Worm (Caenorhabditis elegans): ENCODE results near the gene clec-162.
A peak's percentile ranks its signal among the peaks of the same experiment; 100 is the strongest.

Gene clec-162

ce11 chrIII:9767095-9767494, 42.1 kb upstream of the clec-162 start:
- TF ChIP-seq unc-55 (GFP tag; optimal IDR thresholded peaks at IDR 0.05) (no peak), mec-3 (tag; optimal IDR thresholded peaks at IDR 0.05; ENCODE audit: borderline replicate concordance) (peak; percentile 37), sox-4 (tag; optimal IDR thresholded peaks at IDR 0.05) (no peak), ref-2 (tag; optimal IDR thresholded peaks at IDR 0.05) (peak; percentile 43)

- TF ChIP-seq elt-4 (tag; optimal IDR thresholded peaks at IDR 0.05) (no peak), unc-55 (GFP tag; optimal IDR thresholded peaks at IDR 0.05) (peak; percentile 32), ceh-14 (tag; optimal IDR thresholded peaks at IDR 0.05) (no peak), odd-2 (tag; optimal IDR thresholded peaks at IDR 0.05) (no peak), mec-3 (tag; optimal IDR thresholded peaks at IDR 0.05; ENCODE audit: borderline replicate concordance) (no peak), pax-1 (tag; optimal IDR thresholded peaks at IDR 0.05) (peak; percentile 13), nfya-1 (tag; optimal IDR thresholded peaks at IDR 0.05) (peak; percentile 57), tbx-7 (tag; optimal IDR thresholded peaks at IDR 0.05) (no peak), pag-3 (tag; optimal IDR thresholded peaks at IDR 0.05; ENCODE audit: borderline replicate concordance) (no peak), ceh-2 (tag; optimal IDR thresholded peaks at IDR 0.05) (no peak), tbx-2 (tag; optimal IDR thresholded peaks at IDR 0.05) (no peak), fkh-10 (GFP tag; optimal IDR thresholded peaks at IDR 0.05) (no peak), ama-1 (optimal IDR thresholded peaks at IDR 0.05) (no peak), unc-3 (GFP tag; conservative IDR thresholded peaks at IDR 0.05) (no peak), unc-3 (tag; optimal IDR thresholded peaks at IDR 0.05) (no peak), ceh-31 (tag; optimal IDR thresholded peaks at IDR 0.05) (peak; percentile 41), nhr-11 (tag; optimal IDR thresholded peaks at IDR 0.05) (no peak), fkh-6 (tag; optimal IDR thresholded peaks at IDR 0.05) (no peak), unc-86 (tag; optimal IDR thresholded peaks at IDR 0.05) (no peak), Y22D7AL.16 (tag; optimal IDR thresholded peaks at IDR 0.05) (no peak), sox-4 (tag; optimal IDR thresholded peaks at IDR 0.05) (no peak), ceh-48 (tag; optimal IDR thresholded peaks at IDR 0.05) (peak; percentile 86), K02D7.2 (tag; optimal IDR thresholded peaks at IDR 0.05) (no peak), ceh-30 (tag; optimal IDR thresholded peaks at IDR 0.05) (no peak), T23F11.4 (GFP tag; optimal IDR thresholded peaks at IDR 0.05) (no peak), nhr-232 (tag; optimal IDR thresholded peaks at IDR 0.05) (no peak), zip-5 (tag; optimal IDR thresholded peaks at IDR 0.05) (no peak), pha-2 (tag; optimal IDR thresholded peaks at IDR 0.05) (no peak)
Measured at ce11 chrIII:9766175-9766574, 41.2 kb upstream of the clec-162 start, which contains the start of gene cbp-1. Gene cbp-1, plus strand, starts transcription at chrIII:9766509.

- TF ChIP-seq elt-4 (tag; optimal IDR thresholded peaks at IDR 0.05) (no peak), mec-3 (tag; optimal IDR thresholded peaks at IDR 0.05; ENCODE audit: borderline replicate concordance) (no peak), fkh-10 (GFP tag; optimal IDR thresholded peaks at IDR 0.05) (no peak), odd-2 (tag; optimal IDR thresholded peaks at IDR 0.05) (no peak), ceh-14 (tag; optimal IDR thresholded peaks at IDR 0.05) (peak; percentile 54), nfya-1 (tag; optimal IDR thresholded peaks at IDR 0.05) (peak; percentile 99), hlh-13 (GFP tag; optimal IDR thresholded peaks at IDR 0.05) (no peak), ref-2 (tag; optimal IDR thresholded peaks at IDR 0.05) (peak; percentile 98), unc-42 (tag; optimal IDR thresholded peaks at IDR 0.05) (peak; percentile 82), C08G9.2 (tag; optimal IDR thresholded peaks at IDR 0.05) (peak; percentile 57), pha-2 (tag; optimal IDR thresholded peaks at IDR 0.05) (peak; percentile 79), sox-2 (GFP tag; IDR thresholded peaks at IDR 0.05) (peak; percentile 61), tbx-2 (tag; optimal IDR thresholded peaks at IDR 0.05) (peak; percentile 92), hlh-6 (tag; optimal IDR thresholded peaks at IDR 0.05) (no peak), ttx-3 (tag; optimal IDR thresholded peaks at IDR 0.05) (peak; percentile 22), Y22D7AL.16 (tag; optimal IDR thresholded peaks at IDR 0.05) (peak; percentile 51), gmeb-2 (tag; optimal IDR thresholded peaks at IDR 0.05) (peak; percentile 65), ceh-22 (tag; optimal IDR thresholded peaks at IDR 0.05) (no peak), nhr-11 (tag; optimal IDR thresholded peaks at IDR 0.05) (no peak), unc-3 (GFP tag; conservative IDR thresholded peaks at IDR 0.05) (peak; percentile 68), unc-3 (tag; optimal IDR thresholded peaks at IDR 0.05) (peak; percentile 39), pax-1 (tag; optimal IDR thresholded peaks at IDR 0.05) (peak; percentile 56), unc-86 (tag; optimal IDR thresholded peaks at IDR 0.05) (peak; percentile 52), pros-1 (tag; optimal IDR thresholded peaks at IDR 0.05) (peak; percentile 92), hlh-15 (tag; optimal IDR thresholded peaks at IDR 0.05) (no peak), eyg-1 (tag; optimal IDR thresholded peaks at IDR 0.05) (peak; percentile 52), npax-4 (tag; optimal IDR thresholded peaks at IDR 0.05) (no peak), F13H6.1 (tag; optimal IDR thresholded peaks at IDR 0.05) (peak; percentile 89), rnt-1 (tag; optimal IDR thresholded peaks at IDR 0.05) (peak; percentile 94), ceh-6 (GFP tag; optimal IDR thresholded peaks at IDR 0.05) (peak; percentile 79), ceh-48 (tag; optimal IDR thresholded peaks at IDR 0.05) (no peak), dve-1 (tag; optimal IDR thresholded peaks at IDR 0.05) (peak; percentile 90), fkh-6 (tag; optimal IDR thresholded peaks at IDR 0.05) (peak; percentile 20), syd-9 (tag; optimal IDR thresholded peaks at IDR 0.05) (peak; percentile 84), ama-1 (optimal IDR thresholded peaks at IDR 0.05) (peak; percentile 96), ahr-1 (tag; optimal IDR thresholded peaks at IDR 0.05) (peak; percentile 8)
Measured at ce11 chrIII:9765465-9765900, 40.5 kb upstream of the clec-162 start.

All from whole organism, late embryonic.